Fruit fly (Drosophila melanogaster): ENCODE data around the gene ninaA.

dm6 chr2L:889799-890198, 12.7 kb downstream of the ninaA start:
- TF ChIP-seq CG15696 (tag; optimal IDR thresholded peaks at IDR 0.05), result no peak
- TF ChIP-seq lov (optimal IDR thresholded peaks at IDR 0.05), result no peak
- no peak for TF ChIP-seq lov (GFP tag; IDR thresholded peaks at IDR 0.05)
- TF ChIP-seq CG34376 (GFP tag; optimal IDR thresholded peaks at IDR 0.05), result no peak
- no peak for TF ChIP-seq CG14965 (GFP tag; optimal IDR thresholded peaks at IDR 0.05; ENCODE audit: borderline replicate concordance)
- TF ChIP-seq CG7786 (GFP tag; optimal IDR thresholded peaks at IDR 0.05), result peak; percentile 54
- TF ChIP-seq CG13894 (tag; optimal IDR thresholded peaks at IDR 0.05), result no peak
- no peak for TF ChIP-seq slp2 (GFP tag; optimal IDR thresholded peaks at IDR 0.05)
- no peak for TF ChIP-seq CG8478 (optimal IDR thresholded peaks at IDR 0.05)
- no peak for TF ChIP-seq B-H2 (GFP tag; optimal IDR thresholded peaks at IDR 0.05)

Measured in whole organism, embryonic.